Fruit fly (Drosophila melanogaster): Measurements from ENCODE around the gene CG12355.
A peak's percentile ranks its signal among the peaks of the same experiment; 100 is the strongest.

The CG12355 gene

dm6 chr3L:15534274-15535227 lies 39.2 kb upstream of the CG12355 start (continued):
- peak; percentile 77 for TF ChIP-seq CG12659 (GFP tag; optimal IDR thresholded peaks at IDR 0.05)
- no peak for TF ChIP-seq hbn (GFP tag; IDR thresholded peaks at IDR 0.05; ENCODE audit: partially characterized antibody)
- peak; percentile 53 for TF ChIP-seq gcm (GFP tag; optimal IDR thresholded peaks at IDR 0.05)
- peak; percentile 32 for TF ChIP-seq Side (GFP tag; optimal IDR thresholded peaks at IDR 0.05)
- 0 out of 3 replicates have a peak, but pooled peaks have one; percentile 25 for TF ChIP-seq Aef1 (GFP tag; IDR thresholded peaks at IDR 0.05)
- TF ChIP-seq Gug (GFP tag; IDR thresholded peaks at IDR 0.05): peak; percentile 55; the same call in 2 of the 4 replicates
- TF ChIP-seq CHES-1-like (GFP tag; optimal IDR thresholded peaks at IDR 0.05): peak; percentile 37
- TF ChIP-seq Hr78 (GFP tag; optimal IDR thresholded peaks at IDR 0.05): no peak
- no peak for TF ChIP-seq BEAF-32 (GFP tag; optimal IDR thresholded peaks at IDR 0.05)
- peak; percentile 7; the same call in 1 of the 2 replicates for TF ChIP-seq Ada2b (GFP tag; IDR thresholded peaks at IDR 0.05)
- TF ChIP-seq CG31388 (GFP tag; optimal IDR thresholded peaks at IDR 0.05): no peak
- peak; percentile 15 for TF ChIP-seq CG10654 (GFP tag; optimal IDR thresholded peaks at IDR 0.05)
- peak; percentile 18 for TF ChIP-seq en (GFP tag; optimal IDR thresholded peaks at IDR 0.05)
- TF ChIP-seq ase (GFP tag; IDR thresholded peaks at IDR 0.05): no peak
- TF ChIP-seq CG11723 (GFP tag; optimal IDR thresholded peaks at IDR 0.05): peak; percentile 61
- no peak for TF ChIP-seq pb (GFP tag; optimal IDR thresholded peaks at IDR 0.05)
- no peak for TF ChIP-seq corto (GFP tag; optimal IDR thresholded peaks at IDR 0.05)
- TF ChIP-seq Sox102F (GFP tag; optimal IDR thresholded peaks at IDR 0.05): peak; percentile 52
- no peak for TF ChIP-seq CG4282 (GFP tag; optimal IDR thresholded peaks at IDR 0.05)
- TF ChIP-seq knrl (GFP tag; IDR thresholded peaks at IDR 0.05; ENCODE audit: partially characterized antibody): no peak
- TF ChIP-seq p53 (GFP tag; optimal IDR thresholded peaks at IDR 0.05): peak; percentile 16
- peak; percentile 52 for TF ChIP-seq chn (GFP tag; optimal IDR thresholded peaks at IDR 0.05)
- TF ChIP-seq CG2712 (tag; optimal IDR thresholded peaks at IDR 0.05): peak; percentile 63
- TF ChIP-seq cwo (GFP tag; optimal IDR thresholded peaks at IDR 0.05): peak; percentile 43
- no peak for TF ChIP-seq run (tag; optimal IDR thresholded peaks at IDR 0.05)
- TF ChIP-seq CG8359 (GFP tag; optimal IDR thresholded peaks at IDR 0.05; ENCODE audit: borderline replicate concordance): peak; percentile 21
- TF ChIP-seq CG5245 (GFP tag; optimal IDR thresholded peaks at IDR 0.05): no peak
- peak; percentile 30 for TF ChIP-seq twi (tag; optimal IDR thresholded peaks at IDR 0.05)
- no peak for TF ChIP-seq grn (GFP tag; optimal IDR thresholded peaks at IDR 0.05)
- peak; percentile 91 for TF ChIP-seq row (GFP tag; IDR thresholded peaks at IDR 0.05)
- TF ChIP-seq sima (GFP tag; optimal IDR thresholded peaks at IDR 0.05): no peak
- TF ChIP-seq zen2 (GFP tag; IDR thresholded peaks at IDR 0.05; ENCODE audit: partially characterized antibody): no peak
- peak; percentile 95 for TF ChIP-seq sd (tag; optimal IDR thresholded peaks at IDR 0.05)
- peak; percentile 13 for TF ChIP-seq CG1792 (GFP tag; optimal IDR thresholded peaks at IDR 0.05)
- TF ChIP-seq ssp (GFP tag; IDR thresholded peaks at IDR 0.05): no peak
- TF ChIP-seq CG7271 (tag; optimal IDR thresholded peaks at IDR 0.05): no peak
- no peak for TF ChIP-seq ato (GFP tag; IDR thresholded peaks at IDR 0.05; ENCODE audit: partially characterized antibody)
- TF ChIP-seq Dp (GFP tag; optimal IDR thresholded peaks at IDR 0.05): no peak
- TF ChIP-seq Xbp1 (GFP tag; optimal IDR thresholded peaks at IDR 0.05): peak; percentile 72
- peak; percentile 41 for TF ChIP-seq slp2 (GFP tag; optimal IDR thresholded peaks at IDR 0.05)
- TF ChIP-seq kah (GFP tag; optimal IDR thresholded peaks at IDR 0.05): no peak
- no peak for TF ChIP-seq CG6813 (GFP tag; optimal IDR thresholded peaks at IDR 0.05)
- TF ChIP-seq cg (GFP tag; optimal IDR thresholded peaks at IDR 0.05): no peak
- no peak; the same call in 1 of the 2 replicates for TF ChIP-seq Rfx (GFP tag; IDR thresholded peaks at IDR 0.05)
- TF ChIP-seq trh (GFP tag; optimal IDR thresholded peaks at IDR 0.05): no peak
- peak; percentile 18 for TF ChIP-seq pros (GFP tag; optimal IDR thresholded peaks at IDR 0.05)
- peak; percentile 52 for TF ChIP-seq ATbp (GFP tag; optimal IDR thresholded peaks at IDR 0.05)
